Fruit fly (Drosophila melanogaster) whole organism, embryonic: ENCODE results near the gene Lcp65Ag1.

Source experiments
- CG1233 ChIP-seq: fragments of 200-800 bp; sonication (Bioruptor generic); optimal IDR thresholded peaks from 4 replicates; lab custom pipeline; 2018; ENCODE audit warnings: missing biosample characterization, mild to moderate bottlenecking, missing genetic modification characterization
- CG12769 ChIP-seq: fragments of 200-800 bp; sonication (Bioruptor generic); optimal IDR thresholded peaks from 2 replicates; lab custom pipeline; 2019; ENCODE audit warnings: missing biosample characterization, mild to moderate bottlenecking, missing genetic modification characterization, moderate library complexity
- CG6254 ChIP-seq: fragments of 200-800 bp; sonication (Bioruptor generic); optimal IDR thresholded peaks from 3 replicates; lab custom pipeline; 2017; ENCODE audit warnings: mild to moderate bottlenecking, missing biosample characterization, missing genetic modification reagents, missing genetic modification characterization
- CG8478 ChIP-seq: fragments of >200 bp; optimal IDR thresholded peaks from 2 replicates; lab custom pipeline; 2018
- YL-1 ChIP-seq: fragments of 200-800 bp; sonication (Bioruptor generic); optimal IDR thresholded peaks from 3 replicates; lab custom pipeline; 2017; ENCODE audit warnings: missing biosample characterization, mild to moderate bottlenecking, missing genetic modification characterization
- bigmax ChIP-seq: fragments of 200-800 bp; sonication (Bioruptor generic); optimal IDR thresholded peaks from 2 replicates; lab custom pipeline; 2018; ENCODE audit warnings: missing biosample characterization, mild to moderate bottlenecking, missing genetic modification characterization
- kni ChIP-seq: fragments of 200-800 bp; sonication (Bioruptor generic); optimal IDR thresholded peaks from 3 replicates; lab custom pipeline; 2017; ENCODE audit warnings: mild to moderate bottlenecking, missing biosample characterization, missing genetic modification reagents, missing genetic modification characterization
- sc ChIP-seq, 3 experiments: fragments of >200 bp in 2 of 3; fragments of 200-800 bp in 1 of 3; sonication (Bioruptor generic) in 1 of 3; optimal IDR thresholded peaks; 2 replicates in 2 of 3; 3 replicates in 1 of 3; lab custom pipeline; 2017; ENCODE audit warnings: mild to moderate bottlenecking in 1 of 3, missing biosample characterization in 1 of 3, missing genetic modification characterization in 1 of 3, missing genetic modification reagents in 1 of 3
- tgo ChIP-seq: fragments of 200-800 bp; sonication (Bioruptor generic); IDR thresholded peaks from 3 replicates; pipeline ENCODE4 v1.3.6; 2022; ENCODE audit warnings: missing biosample characterization, missing genetic modification characterization

DNA sequence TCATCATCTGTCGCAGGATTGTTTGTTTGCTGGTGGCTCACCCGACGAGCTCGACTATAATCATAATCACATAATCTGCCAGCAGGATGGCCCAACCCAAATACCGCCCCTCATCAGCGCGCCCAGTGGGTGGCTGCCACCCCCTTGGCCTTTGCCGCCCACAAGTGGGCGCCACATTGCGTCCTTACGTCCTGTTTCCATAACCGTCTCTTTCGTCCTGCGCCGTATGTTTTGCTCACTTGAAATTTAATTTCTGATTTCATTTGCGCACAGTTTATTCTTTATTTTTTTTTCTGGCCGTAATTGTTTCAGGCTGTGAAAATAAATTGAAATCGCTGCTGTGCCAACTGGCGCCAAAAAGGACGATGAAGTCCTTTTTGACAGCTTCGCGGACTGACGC lies 29.6 kb downstream of the Lcp65Ag1 start:
- TF ChIP-seq YL-1 = no peak
- no peak for TF ChIP-seq CG6254
- TF ChIP-seq CG8478 (lab: Kevin White, UChicago) = no peak
- no peak for TF ChIP-seq CG12769 (tag; lab: Kevin White, UChicago)
- TF ChIP-seq sc (optimal IDR thresholded peaks at IDR 0.05; lab: Kevin White, UChicago) = no peak
- no peak for TF ChIP-seq sc (GFP tag; optimal IDR thresholded peaks at IDR 0.05; lab: Kevin White, UChicago)
- no peak for TF ChIP-seq tgo (GFP tag; lab: Robert Waterston, UW)
- TF ChIP-seq CG1233 = no peak
- TF ChIP-seq bigmax (GFP tag; lab: Kevin White, UChicago) = no peak
- TF ChIP-seq kni (GFP tag; lab: Kevin White, UChicago) = no peak
